Worm (Caenorhabditis elegans) whole organism, late embryonic: ENCODE measurements around the gene Y45G5AM.6.

ENCODE experiments used
- C08G9.2 ChIP-seq: sonication (generic microtip); optimal IDR thresholded peaks from 2 replicates; lab custom pipeline; 2016; ENCODE audit warnings: mild to moderate bottlenecking, missing genetic modification characterization, moderate library complexity, missing compliant biosample characterization
- C38D4.7 ChIP-seq: fragments of 200-800 bp; sonication (Bioruptor generic); optimal IDR thresholded peaks from 2 replicates; lab custom pipeline; 2018; ENCODE audit warnings: mild to moderate bottlenecking, missing genetic modification characterization, moderate library complexity, missing compliant biosample characterization
- K02D7.2 ChIP-seq: sonication (generic microtip); optimal IDR thresholded peaks from 2 replicates; lab custom pipeline; 2017; ENCODE audit warnings: mild to moderate bottlenecking, missing genetic modification characterization, missing compliant biosample characterization
- K09A11.1 ChIP-seq: sonication (generic microtip); optimal IDR thresholded peaks from 2 replicates; lab custom pipeline; 2017; ENCODE audit warnings: antibody characterized with exemption, mild to moderate bottlenecking, missing genetic modification characterization, missing compliant biosample characterization; ENCODE audit not compliant: insufficient read depth
- Y22D7AL.16 ChIP-seq: sonication (generic microtip); optimal IDR thresholded peaks from 2 replicates; lab custom pipeline; 2016; ENCODE audit warnings: missing genetic modification characterization, missing compliant biosample characterization
- ama-1 ChIP-seq: fragments of 150-350 bp; optimal IDR thresholded peaks from 2 replicates; lab custom pipeline; 2014
- ceh-14 ChIP-seq: sonication (generic microtip); optimal IDR thresholded peaks from 2 replicates; lab custom pipeline; 2016; ENCODE audit warnings: missing genotype, missing genetic modification characterization, missing compliant biosample characterization
- ceh-18 ChIP-seq: sonication (generic microtip); optimal IDR thresholded peaks from 2 replicates; lab custom pipeline; 2016; ENCODE audit warnings: missing genetic modification characterization, missing compliant biosample characterization
- ceh-2 ChIP-seq: sonication (generic microtip); optimal IDR thresholded peaks from 2 replicates; lab custom pipeline; 2016; ENCODE audit warnings: missing genotype, missing genetic modification characterization, missing compliant biosample characterization
- ceh-22 ChIP-seq: sonication (generic microtip); optimal IDR thresholded peaks from 2 replicates; lab custom pipeline; 2017; ENCODE audit warnings: missing biosample characterization, missing genetic modification characterization
- ceh-30 ChIP-seq: fragments of 150-350 bp; optimal IDR thresholded peaks from 2 replicates; lab custom pipeline; 2014; ENCODE audit warnings: missing biosample characterization, missing genetic modification characterization
- ceh-31 ChIP-seq: sonication (generic microtip); optimal IDR thresholded peaks from 2 replicates; lab custom pipeline; 2016; ENCODE audit warnings: missing genetic modification characterization, missing compliant biosample characterization
- ceh-34 ChIP-seq: sonication (generic microtip); optimal IDR thresholded peaks from 2 replicates; lab custom pipeline; 2016; ENCODE audit warnings: mild to moderate bottlenecking, missing genetic modification characterization, missing compliant biosample characterization
- ceh-45 ChIP-seq: fragments of 200-800 bp; sonication (Bioruptor generic); IDR thresholded peaks from 2 replicates; pipeline ENCODE4 v1.3.6; 2022; ENCODE audit warnings: missing genetic modification reagents, missing genetic modification characterization, missing compliant biosample characterization
- ceh-6 ChIP-seq: fragments of 200-800 bp; sonication (Bioruptor generic); optimal IDR thresholded peaks from 2 replicates; lab custom pipeline; 2018; ENCODE audit warnings: mild to moderate bottlenecking, missing genetic modification characterization, missing compliant biosample characterization
- che-1 ChIP-seq: sonication (generic microtip); optimal IDR thresholded peaks from 2 replicates; lab custom pipeline; 2016; ENCODE audit warnings: mild to moderate bottlenecking, missing genetic modification characterization, missing compliant biosample characterization
- dmd-4 ChIP-seq: sonication (generic microtip); optimal IDR thresholded peaks from 2 replicates; lab custom pipeline; 2016; ENCODE audit warnings: borderline replicate concordance, missing genetic modification characterization, missing compliant biosample characterization
- dve-1 ChIP-seq: sonication (generic microtip); optimal IDR thresholded peaks from 2 replicates; lab custom pipeline; 2017; ENCODE audit warnings: antibody characterized with exemption, mild to moderate bottlenecking, missing genetic modification characterization, missing compliant biosample characterization
- ets-4 ChIP-seq: sonication (generic microtip); optimal IDR thresholded peaks from 2 replicates; lab custom pipeline; 2016; ENCODE audit warnings: missing genetic modification characterization, missing compliant biosample characterization
- eyg-1 ChIP-seq: sonication (generic microtip); optimal IDR thresholded peaks from 2 replicates; lab custom pipeline; 2016; ENCODE audit warnings: missing genotype, missing genetic modification characterization, missing compliant biosample characterization
- fax-1 ChIP-seq: sonication (generic microtip); optimal IDR thresholded peaks from 2 replicates; lab custom pipeline; 2016; ENCODE audit warnings: missing genotype, missing genetic modification characterization, missing compliant biosample characterization
- fkh-10 ChIP-seq: fragments of 150-350 bp; optimal IDR thresholded peaks from 2 replicates; lab custom pipeline; 2014; ENCODE audit warnings: missing biosample characterization, missing genetic modification reagents, missing genetic modification characterization
- gmeb-2 ChIP-seq: sonication (generic microtip); optimal IDR thresholded peaks from 2 replicates; lab custom pipeline; 2016; ENCODE audit warnings: missing genetic modification characterization, inconsistent platforms, missing compliant biosample characterization
- hlh-30 ChIP-seq: sonication (generic microtip); optimal IDR thresholded peaks from 2 replicates; lab custom pipeline; 2017; ENCODE audit warnings: antibody characterized with exemption, missing genetic modification characterization, missing compliant biosample characterization; ENCODE audit not compliant: insufficient read depth
- hlh-6 ChIP-seq: sonication (generic microtip); optimal IDR thresholded peaks from 2 replicates; lab custom pipeline; 2016; ENCODE audit warnings: missing genotype, missing genetic modification characterization, missing compliant biosample characterization
- hlh-8 ChIP-seq: sonication (generic microtip); optimal IDR thresholded peaks from 2 replicates; lab custom pipeline; 2016; ENCODE audit warnings: missing genotype, missing genetic modification characterization, missing compliant biosample characterization
- lin-11 ChIP-seq: fragments of 200-800 bp; sonication (Bioruptor generic); optimal IDR thresholded peaks from 2 replicates; lab custom pipeline; 2018; ENCODE audit warnings: mild to moderate bottlenecking, missing genetic modification characterization, missing compliant biosample characterization
- madf-2 ChIP-seq: sonication (generic microtip); optimal IDR thresholded peaks from 2 replicates; lab custom pipeline; 2017; ENCODE audit warnings: missing genetic modification characterization, missing compliant biosample characterization
- nfya-1 ChIP-seq: sonication (generic microtip); optimal IDR thresholded peaks from 2 replicates; lab custom pipeline; 2017; ENCODE audit warnings: missing genetic modification characterization, mild to moderate bottlenecking, missing compliant biosample characterization, antibody characterized with exemption, moderate library complexity
- npax-4 ChIP-seq: sonication (generic microtip); optimal IDR thresholded peaks from 2 replicates; lab custom pipeline; 2016; ENCODE audit warnings: missing genetic modification characterization, missing compliant biosample characterization
- odd-2 ChIP-seq: sonication (generic microtip); optimal IDR thresholded peaks from 2 replicates; lab custom pipeline; 2017; ENCODE audit warnings: antibody characterized with exemption, mild to moderate bottlenecking, missing genetic modification characterization, missing compliant biosample characterization
- pha-2 ChIP-seq: sonication (generic microtip); optimal IDR thresholded peaks from 2 replicates; lab custom pipeline; 2017; ENCODE audit warnings: mild to moderate bottlenecking, missing genetic modification characterization, missing compliant biosample characterization
- pqm-1 ChIP-seq: sonication (generic microtip); optimal IDR thresholded peaks from 2 replicates; lab custom pipeline; 2016; ENCODE audit warnings: missing genetic modification characterization, missing compliant biosample characterization
- pros-1 ChIP-seq: fragments of 150-350 bp; optimal IDR thresholded peaks from 2 replicates; lab custom pipeline; 2014; ENCODE audit warnings: missing biosample characterization, missing genetic modification reagents, missing genetic modification characterization
- ref-2 ChIP-seq: sonication (generic microtip); optimal IDR thresholded peaks from 2 replicates; lab custom pipeline; 2016; ENCODE audit warnings: missing genetic modification characterization, missing compliant biosample characterization
- rnt-1 ChIP-seq: sonication (generic microtip); optimal IDR thresholded peaks from 2 replicates; lab custom pipeline; 2016; ENCODE audit warnings: missing genetic modification characterization, missing compliant biosample characterization
- sdc-2 ChIP-seq: sonication (generic microtip); optimal IDR thresholded peaks from 2 replicates; lab custom pipeline; 2016; ENCODE audit warnings: missing genotype, missing genetic modification characterization, missing compliant biosample characterization
- sox-2 ChIP-seq: fragments of 200-800 bp; sonication (Bioruptor generic); IDR thresholded peaks from 2 replicates; pipeline ENCODE4 v1.3.6; 2022; ENCODE audit warnings: missing genetic modification reagents, missing genetic modification characterization, missing compliant biosample characterization
- sox-4 ChIP-seq: sonication (generic microtip); optimal IDR thresholded peaks from 2 replicates; lab custom pipeline; 2017; ENCODE audit warnings: mild to moderate bottlenecking, missing genetic modification characterization, inconsistent platforms, missing compliant biosample characterization
- syd-9 ChIP-seq: sonication (generic microtip); optimal IDR thresholded peaks from 2 replicates; lab custom pipeline; 2016; ENCODE audit warnings: mild to moderate bottlenecking, missing genetic modification characterization, moderate library complexity, missing compliant biosample characterization
- tbx-2 ChIP-seq: sonication (generic microtip); optimal IDR thresholded peaks from 2 replicates; lab custom pipeline; 2016; ENCODE audit warnings: missing genetic modification characterization, missing compliant biosample characterization
- tbx-7 ChIP-seq: sonication (generic microtip); optimal IDR thresholded peaks from 2 replicates; lab custom pipeline; 2016; ENCODE audit warnings: missing genotype, missing genetic modification characterization, missing compliant biosample characterization
- unc-55 ChIP-seq: sonication (generic microtip); optimal IDR thresholded peaks from 2 replicates; lab custom pipeline; 2017; ENCODE audit warnings: missing biosample characterization, missing genetic modification reagents, missing genetic modification characterization
- zip-5 ChIP-seq: sonication (generic microtip); optimal IDR thresholded peaks from 2 replicates; lab custom pipeline; 2016; ENCODE audit warnings: missing genetic modification characterization, missing compliant biosample characterization
- ztf-16 ChIP-seq: sonication (generic microtip); optimal IDR thresholded peaks from 2 replicates; lab custom pipeline; 2017; ENCODE audit warnings: missing genetic modification characterization, missing compliant biosample characterization

Gene Y45G5AM.6

ce11 chrV:4152200-4152599 lies at the start of gene Y45G5AM.6:
Gene Y45G5AM.6, minus strand, starts transcription at chrV:4152300.
- TF ChIP-seq pros-1 (tag; lab: Kevin White, UChicago) (no peak), Y22D7AL.16 (tag; lab: Kevin White, UChicago) (no peak), ets-4 (no peak), tbx-7 (no peak)
- TF ChIP-seq, all 69 proteins: peak for 0

- TF ChIP-seq zip-5 (tag; lab: Kevin White, UChicago) (no peak), tbx-2 (tag; lab: Kevin White, UChicago) (no peak), ceh-30 (no peak), pqm-1 (tag; lab: Kevin White, UChicago) (no peak), npax-4 (no peak), sox-4 (tag; lab: Kevin White, UChicago) (no peak), nfya-1 (tag; lab: Kevin White, UChicago) (no peak), ceh-45 (no peak)
These were observed 47.1 kb upstream of the Y45G5AM.6 start, which contains the start of gene rpac-40 for ce11 chrV:4199185-4199584. Gene rpac-40, plus strand, starts transcription at chrV:4199485.

ce11 chrV:4195283-4195682 lies 43.2 kb upstream of the Y45G5AM.6 start, which contains the start of gene algn-5:
Gene algn-5, plus strand, starts transcription at chrV:4195577.
- TF ChIP-seq madf-2 (tag; lab: Kevin White, UChicago) (no peak), syd-9 (no peak), odd-2 (tag; lab: Kevin White, UChicago) (no peak), ceh-6 (no peak), ceh-30 (no peak), ceh-18 (tag; lab: Kevin White, UChicago) (no peak), hlh-6 (tag; lab: Kevin White, UChicago) (no peak)
- TF ChIP-seq, all 69 proteins: peak for 0

ce11 chrV:4194587-4195211 lies 42.6 kb upstream of the Y45G5AM.6 start, which contains the start of gene Y45G5AM.9:
Gene Y45G5AM.9, minus strand, starts transcription at chrV:4194637.
- TF ChIP-seq sox-4 (tag; lab: Kevin White, UChicago), result peak; percentile 38
- peak; percentile 47 for TF ChIP-seq fax-1
- peak; percentile 18 for TF ChIP-seq che-1
- no peak for TF ChIP-seq unc-55 (GFP tag; lab: Kevin White, UChicago)
- peak; percentile 59 for TF ChIP-seq ceh-2 (tag; lab: Kevin White, UChicago)
- peak; percentile 12 for TF ChIP-seq hlh-8 (tag; lab: Kevin White, UChicago)
- TF ChIP-seq ceh-45, result no peak
- peak; percentile 2 for TF ChIP-seq C08G9.2 (tag; lab: Kevin White, UChicago)
- TF ChIP-seq C38D4.7 (GFP tag; lab: Kevin White, UChicago), result peak; percentile 28
- peak; percentile 63 for TF ChIP-seq ceh-34
- TF ChIP-seq lin-11 (tag; lab: Kevin White, UChicago), result no peak
- peak; percentile 25 for TF ChIP-seq sdc-2 (tag; lab: Kevin White, UChicago)
- peak; percentile 42 for TF ChIP-seq eyg-1 (tag; lab: Kevin White, UChicago)
- no peak for TF ChIP-seq pros-1 (tag; lab: Kevin White, UChicago)
- peak; percentile 50 for TF ChIP-seq rnt-1 (tag; lab: Kevin White, UChicago)
- peak; percentile 17 for TF ChIP-seq pqm-1 (tag; lab: Kevin White, UChicago)
- peak; percentile 82 for TF ChIP-seq ceh-31 (tag; lab: Kevin White, UChicago)
- TF ChIP-seq hlh-30 (tag; lab: Kevin White, UChicago), result peak; percentile 54
- peak; percentile 76 for TF ChIP-seq nfya-1 (tag; lab: Kevin White, UChicago)
- peak; percentile 72 for TF ChIP-seq ceh-14 (tag; lab: Kevin White, UChicago)
- TF ChIP-seq ama-1, result no peak
- peak; percentile 8 for TF ChIP-seq fkh-10 (GFP tag; lab: Kevin White, UChicago)
- no peak for TF ChIP-seq K02D7.2
- TF ChIP-seq gmeb-2 (tag; lab: Kevin White, UChicago), result peak; percentile 11
- peak; percentile 82 for TF ChIP-seq ref-2 (tag; lab: Kevin White, UChicago)
- TF ChIP-seq ztf-16 (tag; lab: Kevin White, UChicago), result peak; percentile 12
- TF ChIP-seq tbx-2 (tag; lab: Kevin White, UChicago), result peak; percentile 81
- TF ChIP-seq ceh-22, result no peak
- TF ChIP-seq dmd-4, result no peak
- 0 out of 2 replicates have a peak, but pooled peaks have one; percentile 32 for TF ChIP-seq sox-2 (GFP tag; lab: Robert Waterston, UW)
- peak; percentile 25 for TF ChIP-seq K09A11.1 (tag; lab: Kevin White, UChicago)
- peak; percentile 61 for TF ChIP-seq dve-1 (tag; lab: Kevin White, UChicago)
- TF ChIP-seq ets-4, result peak; percentile 39
- peak; percentile 40 for TF ChIP-seq syd-9
- no peak for TF ChIP-seq pha-2 (tag; lab: Kevin White, UChicago)
